Worm (Caenorhabditis elegans): ENCODE results near the gene R102.3.

ce11 chrIV:10688972-10689567, at the start of gene R102.3:
- TF ChIP-seq him-1 (tag; optimal IDR thresholded peaks at IDR 0.05) = no peak
- no peak for TF ChIP-seq W03F9.2 (tag; optimal IDR thresholded peaks at IDR 0.05)
- no peak for TF ChIP-seq dao-5 (tag; optimal IDR thresholded peaks at IDR 0.05)
